Worm (Caenorhabditis elegans) whole organism, L1 larva: ENCODE data around the gene ceh-57.

Experiments
- dsc-1 ChIP-seq: sonication (generic microtip); optimal IDR thresholded peaks from 2 replicates; lab custom pipeline; 2016; ENCODE audit warnings: mild to moderate bottlenecking, missing genetic modification characterization, missing compliant biosample characterization
- elt-3 ChIP-seq, 6 experiments: fragments of 150-350 bp in 1 of 6; sonication (generic microtip); optimal IDR thresholded peaks; 2 replicates each; lab custom pipeline; 2017 to 2018; ENCODE audit warnings: missing biosample characterization in 6 of 6, missing genetic modification characterization in 6 of 6, inconsistent platforms in 1 of 6
- hpl-2 ChIP-seq: fragments of 150-350 bp; optimal IDR thresholded peaks from 2 replicates; lab custom pipeline; 2014; ENCODE audit warnings: missing biosample characterization, missing genetic modification reagents, missing genetic modification characterization
- lin-39 ChIP-seq: fragments of 150-350 bp; optimal IDR thresholded peaks from 2 replicates; lab custom pipeline; 2014; ENCODE audit warnings: missing biosample characterization, missing genetic modification reagents, missing genetic modification characterization
- ztf-4 ChIP-seq: fragments of 150-350 bp; optimal IDR thresholded peaks from 2 replicates; lab custom pipeline; 2014; ENCODE audit warnings: missing biosample characterization, missing genetic modification characterization

DNA sequence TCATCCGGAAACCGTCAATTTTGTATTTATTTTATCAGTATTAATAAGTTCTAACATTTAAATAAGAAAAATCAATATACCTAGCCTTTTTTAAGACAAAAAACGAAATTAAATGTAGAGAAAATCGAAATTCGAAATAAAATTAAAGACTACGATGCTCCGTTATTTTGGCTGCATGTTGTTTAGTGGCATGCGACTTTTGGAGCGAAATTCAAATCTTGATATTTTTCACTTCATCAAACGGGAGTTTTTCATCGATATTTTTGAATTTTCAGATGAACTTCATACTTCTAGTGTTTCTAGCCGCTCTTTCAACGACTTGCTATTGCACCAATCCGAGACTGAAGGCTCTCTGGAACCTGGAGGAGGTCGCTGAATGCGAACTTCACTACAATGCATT is 16.6 kb downstream of the ceh-57 start, which contains the start of gene C07E3.9:
- TF ChIP-seq ztf-4 (tag; lab: Kevin White, UChicago) (no peak), lin-39 (tag; lab: Kevin White, UChicago) (no peak), elt-3 (tag; optimal IDR thresholded peaks at IDR 0.05; lab: Kevin White, UChicago) (peak in 1 of 6 experiments; percentile 21), hpl-2 (GFP tag; lab: Kevin White, UChicago) (no peak), dsc-1 (no peak)
